Worm (Caenorhabditis elegans) whole organism, dauer: ENCODE measurements around the gene F25B3.4.

Source experiments
- unc-62 ChIP-seq: sonication (generic microtip); optimal IDR thresholded peaks from 2 replicates; lab custom pipeline; 2017; ENCODE audit warnings: missing biosample characterization, missing genetic modification reagents, missing genetic modification characterization

F25B3.4 gene

ce11 chrV:9568707-9569106 lies at the start of gene F25B3.4:
F25B3.4 (minus strand) TSS chrV:9568807.
- TF ChIP-seq unc-62: no peak

- no peak for TF ChIP-seq unc-62
Measured at ce11 chrV:9616687-9617086, 48.1 kb upstream of the F25B3.4 start.

- TF ChIP-seq unc-62: no peak
Measured at ce11 chrV:9616130-9616529, 47.5 kb upstream of the F25B3.4 start.

- no peak for TF ChIP-seq unc-62
Measured at ce11 chrV:9615725-9616124, 47.1 kb upstream of the F25B3.4 start, which contains the start of gene pqn-63. pqn-63 (plus strand) TSS chrV:9616031.

- no peak for TF ChIP-seq unc-62
Measured at ce11 chrV:9609217-9609616, 40.6 kb upstream of the F25B3.4 start.

- TF ChIP-seq unc-62: no peak
Measured at ce11 chrV:9608256-9608655, 39.6 kb upstream of the F25B3.4 start, which contains the start of gene dop-2. dop-2 (plus strand) TSS chrV:9608556.

- no peak for TF ChIP-seq unc-62
Measured at ce11 chrV:9590317-9590716, 21.7 kb upstream of the F25B3.4 start, which contains the start of gene K09G1.2. K09G1.2 (plus strand) TSS chrV:9590617.

- TF ChIP-seq unc-62: no peak
Measured at ce11 chrV:9588574-9588973, 20.0 kb upstream of the F25B3.4 start.

- TF ChIP-seq unc-62: no peak
Measured at ce11 chrV:9587619-9588018, 19.0 kb upstream of the F25B3.4 start.

- TF ChIP-seq unc-62: no peak
Measured at ce11 chrV:9584263-9584662, 15.7 kb upstream of the F25B3.4 start.

- no peak for TF ChIP-seq unc-62
Measured at ce11 chrV:9583323-9583644, 14.7 kb upstream of the F25B3.4 start, which contains the start of gene K09G1.1. K09G1.1 (plus strand) TSS chrV:9583545.

ce11 chrV:9582594-9583322 lies 14.2 kb upstream of the F25B3.4 start, which contains the start of gene rtfo-1:
rtfo-1 (minus strand) TSS chrV:9582644.
- TF ChIP-seq unc-62: no peak

ce11 chrV:9576991-9577390 lies 8.4 kb upstream of the F25B3.4 start, which contains the start of gene F25B3.2:
F25B3.2 (plus strand) TSS chrV:9577291.
- no peak for TF ChIP-seq unc-62

ce11 chrV:9571673-9572072 lies 3.1 kb upstream of the F25B3.4 start:
- TF ChIP-seq unc-62: no peak

- TF ChIP-seq unc-62: no peak
Measured at ce11 chrV:9571056-9571455, 2.4 kb upstream of the F25B3.4 start.

- no peak for TF ChIP-seq unc-62
Measured at ce11 chrV:9570197-9570596, 1.6 kb upstream of the F25B3.4 start, which contains the start of gene F25B3.5. F25B3.5 (minus strand) TSS chrV:9570297.

- no peak for TF ChIP-seq unc-62
Measured at ce11 chrV:9563585-9563984, 5.0 kb downstream of the F25B3.4 start.

ce11 chrV:9561624-9562179 lies 6.9 kb downstream of the F25B3.4 start, which contains the start of gene rgef-1:
rgef-1 (minus strand) TSS chrV:9561674.
- TF ChIP-seq unc-62: no peak
